Fruit fly (Drosophila melanogaster): Measurements from ENCODE around the gene Doc3.

Gene Doc3

DNA sequence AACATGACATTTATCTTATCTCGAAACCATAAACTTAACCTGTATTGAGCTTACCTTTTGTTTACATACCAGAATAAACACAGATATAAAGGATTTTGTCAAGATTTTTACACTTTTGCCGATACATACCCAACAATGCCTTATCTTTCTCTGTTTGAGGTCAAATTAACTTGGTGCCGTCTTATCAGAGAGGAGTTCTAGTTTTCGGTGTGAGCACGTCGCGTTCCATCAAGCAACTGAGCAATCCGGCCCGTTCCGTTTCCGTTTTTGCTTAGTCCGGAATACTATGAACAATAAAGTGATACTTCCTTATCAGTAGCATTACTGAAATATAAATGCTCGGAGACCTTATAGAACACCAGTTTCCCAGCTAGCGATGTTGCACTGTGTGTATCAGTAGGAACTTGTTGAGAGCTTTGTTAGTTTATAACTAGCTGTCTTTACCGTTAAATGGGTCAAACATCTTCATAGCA lies 19.1 kb upstream of the Doc3 start, which contains the start of gene Galk:
Galk (minus strand) TSS at position 244 of the 473 bp plus-strand sequence.
- TF ChIP-seq CG8478 (optimal IDR thresholded peaks at IDR 0.05) (no peak), CTCF (optimal IDR thresholded peaks at IDR 0.05) (no peak)

DNA sequence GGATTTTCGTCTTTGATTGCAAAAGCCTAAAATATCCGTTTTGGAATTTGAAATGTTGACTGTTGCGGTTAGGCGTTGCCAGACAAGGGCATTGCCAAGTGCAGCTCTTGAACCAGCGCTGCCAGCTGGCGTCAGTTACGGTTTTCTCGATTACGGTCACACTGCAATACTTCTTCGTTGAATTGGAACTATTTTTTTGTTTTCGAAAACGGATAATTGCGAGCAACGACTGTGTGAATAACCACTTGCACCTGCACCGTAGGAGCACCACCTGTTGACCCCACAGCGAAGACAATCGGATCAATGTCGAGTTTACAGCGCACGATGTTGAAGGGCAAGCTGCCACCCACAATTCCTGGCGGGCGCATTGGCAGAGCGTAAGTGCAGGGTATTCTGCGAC lies 18.4 kb upstream of the Doc3 start, which contains the start of gene CG5068:
CG5068 (plus strand) TSS at position 129 of the 400 bp plus-strand sequence.
- peak in 1 of 2 experiments; percentile 47 for TF ChIP-seq CTCF (optimal IDR thresholded peaks at IDR 0.05)
- no peak for TF ChIP-seq CG8478 (optimal IDR thresholded peaks at IDR 0.05)

- TF ChIP-seq CG8478 (optimal IDR thresholded peaks at IDR 0.05) (no peak), CTCF (optimal IDR thresholded peaks at IDR 0.05) (no peak)
These were observed 14.9 kb upstream of the Doc3 start, which contains the start of gene CG5280 for dm6 chr3L:8990128-8990527. Gene CG5280, minus strand, starts transcription at chr3L:8990228.

DNA sequence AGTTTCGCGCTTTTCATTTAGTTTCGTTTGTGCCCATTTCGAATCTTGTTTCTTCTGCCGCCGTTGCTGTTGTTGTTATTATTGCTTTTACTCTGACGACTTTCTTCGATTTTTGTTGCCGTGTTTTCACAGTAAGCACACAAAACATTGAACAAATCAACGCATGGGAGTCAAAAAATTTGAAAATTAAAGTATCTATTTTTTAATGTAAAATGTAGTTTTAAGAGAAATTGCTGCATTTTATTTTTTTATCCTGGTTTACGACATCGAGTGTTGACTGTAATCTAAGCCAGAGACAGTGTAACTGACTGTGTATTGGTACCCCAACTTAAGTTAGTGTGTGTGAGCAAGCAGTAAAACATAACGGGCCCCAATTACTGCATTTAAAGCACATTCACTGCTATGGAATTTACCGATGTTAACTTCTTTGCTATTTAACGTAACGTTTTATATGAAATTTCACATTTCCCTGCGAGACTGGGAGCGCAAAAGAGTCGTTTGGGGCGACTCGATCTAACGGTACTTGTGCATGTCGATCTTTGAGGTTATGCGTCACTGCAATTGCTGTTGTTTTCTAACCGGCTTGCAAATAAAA lies 8.7 kb upstream of the Doc3 start:
- no peak for TF ChIP-seq CTCF (optimal IDR thresholded peaks at IDR 0.05)
- no peak for TF ChIP-seq CG8478 (optimal IDR thresholded peaks at IDR 0.05)

dm6 chr3L:8996899-8997685 lies 7.9 kb upstream of the Doc3 start:
- TF ChIP-seq CTCF (optimal IDR thresholded peaks at IDR 0.05) (no peak), CG8478 (optimal IDR thresholded peaks at IDR 0.05) (no peak)

DNA sequence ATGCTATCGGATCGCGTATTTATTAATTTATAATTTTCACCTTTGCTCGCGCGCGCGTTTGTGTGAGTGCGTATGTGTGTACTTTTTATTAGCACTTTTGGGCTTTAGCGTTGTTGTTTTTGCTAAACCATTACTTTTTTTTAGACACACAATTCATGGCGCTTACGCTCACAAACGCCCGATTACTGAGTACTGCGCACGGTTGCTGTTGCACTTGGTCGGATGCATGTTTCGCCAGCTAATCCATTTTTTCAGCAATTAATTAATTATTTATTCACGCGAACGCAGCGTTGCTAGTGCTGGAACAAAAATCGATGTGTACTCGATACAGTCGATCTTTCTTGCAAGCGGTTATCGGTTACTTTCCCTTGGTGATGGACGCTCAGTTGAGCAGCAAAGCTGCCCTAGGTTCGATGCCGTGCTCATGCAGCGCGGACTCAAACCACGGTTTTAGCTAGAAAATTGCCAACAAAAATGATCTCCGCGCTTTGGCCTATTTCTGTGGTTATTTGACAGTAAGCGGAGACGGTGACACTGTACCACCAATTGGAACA lies 7.2 kb upstream of the Doc3 start, which contains the start of the genes smg and CG5087:
smg (minus strand) TSS at position 304 of the 554 bp plus-strand sequence.
CG5087 (plus strand) TSS at position 499 of the 554 bp plus-strand sequence.
- TF ChIP-seq CTCF (optimal IDR thresholded peaks at IDR 0.05) (peak; percentile 70 to 78), CG8478 (optimal IDR thresholded peaks at IDR 0.05) (no peak)

DNA sequence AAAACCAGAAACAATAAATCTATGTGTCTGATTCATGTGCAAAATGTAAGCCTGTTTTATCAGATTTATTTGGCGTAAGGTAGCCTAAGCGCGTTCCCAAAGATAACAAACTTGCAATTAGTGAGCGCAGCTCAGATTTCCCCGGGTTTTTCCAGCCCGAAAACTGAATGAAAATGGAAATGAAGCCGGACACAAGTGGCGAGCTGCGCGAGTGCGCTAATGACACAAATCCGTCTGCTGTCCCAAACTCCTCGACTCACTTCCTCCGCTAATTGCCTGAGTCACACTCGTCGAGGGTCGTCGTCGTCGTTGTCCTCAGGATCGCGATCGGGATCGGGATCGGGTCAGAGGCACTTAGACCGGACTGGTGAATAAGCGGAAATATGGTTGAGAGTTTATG lies 2.5 kb upstream of the Doc3 start:
- TF ChIP-seq CG8478 (optimal IDR thresholded peaks at IDR 0.05): no peak
- no peak for TF ChIP-seq CTCF (optimal IDR thresholded peaks at IDR 0.05)

dm6 chr3L:9003369-9003768 lies 1.6 kb upstream of the Doc3 start:
- no peak for TF ChIP-seq CTCF (optimal IDR thresholded peaks at IDR 0.05)
- no peak for TF ChIP-seq CG8478 (optimal IDR thresholded peaks at IDR 0.05)

DNA sequence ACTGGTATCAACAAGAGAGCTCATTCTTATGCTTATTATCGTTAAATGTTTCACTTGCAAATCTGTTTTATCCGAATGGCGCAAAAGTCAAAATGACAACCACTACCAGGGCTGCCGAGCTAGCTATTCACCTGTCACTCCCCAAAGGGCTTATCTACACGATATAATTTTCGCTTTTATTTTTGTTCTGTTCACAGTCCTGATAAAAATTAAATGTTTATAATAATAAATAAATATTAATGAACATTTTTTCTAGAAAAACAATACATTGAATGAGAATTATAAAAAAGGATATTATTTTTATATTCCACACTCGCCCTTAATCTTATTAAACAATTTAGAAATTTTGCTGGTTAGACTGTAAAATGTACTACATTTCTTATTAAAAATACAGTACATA lies 4.7 kb downstream of the Doc3 start, which contains the start of gene CG5194:
CG5194 (minus strand) TSS at position 101 of the 400 bp plus-strand sequence.
- TF ChIP-seq CTCF (optimal IDR thresholded peaks at IDR 0.05): no peak
- TF ChIP-seq CG8478 (optimal IDR thresholded peaks at IDR 0.05): no peak

dm6 chr3L:9011485-9012389 lies 6.7 kb downstream of the Doc3 start:
- no peak for TF ChIP-seq CTCF (optimal IDR thresholded peaks at IDR 0.05)
- no peak for TF ChIP-seq CG8478 (optimal IDR thresholded peaks at IDR 0.05)

- TF ChIP-seq CG8478 (optimal IDR thresholded peaks at IDR 0.05) (no peak), CTCF (optimal IDR thresholded peaks at IDR 0.05) (no peak)
These were observed 8.7 kb downstream of the Doc3 start for dm6 chr3L:9013745-9014144.

DNA sequence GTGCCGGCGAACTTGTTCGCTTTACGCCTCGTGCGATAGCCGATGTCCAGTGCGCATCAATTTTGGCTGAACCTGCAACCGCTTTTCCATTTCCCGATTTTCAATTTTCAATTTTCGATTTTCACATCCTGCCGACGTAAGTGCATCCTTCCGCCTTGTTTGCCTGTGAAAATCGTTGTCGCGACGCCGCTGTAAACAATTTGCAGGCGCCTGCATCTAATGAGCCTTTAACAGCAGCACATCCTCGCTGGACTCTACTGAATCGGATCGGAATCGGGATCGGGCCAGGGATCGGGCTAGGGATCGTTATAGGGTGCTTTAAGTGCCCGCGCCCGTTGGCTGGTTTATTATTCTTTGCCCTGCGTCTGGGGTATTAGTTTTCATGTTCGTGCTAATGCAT lies 12.4 kb downstream of the Doc3 start:
- no peak for TF ChIP-seq CTCF (optimal IDR thresholded peaks at IDR 0.05)
- TF ChIP-seq CG8478 (optimal IDR thresholded peaks at IDR 0.05): no peak

dm6 chr3L:9019196-9019662 lies 14.2 kb downstream of the Doc3 start, which contains the start of gene Doc2:
Gene Doc2, minus strand, starts transcription at chr3L:9019246.
- TF ChIP-seq CG8478 (optimal IDR thresholded peaks at IDR 0.05) (no peak), CTCF (optimal IDR thresholded peaks at IDR 0.05) (no peak)
